Worm (Caenorhabditis elegans): ENCODE data around the gene pph-6.

DNA sequence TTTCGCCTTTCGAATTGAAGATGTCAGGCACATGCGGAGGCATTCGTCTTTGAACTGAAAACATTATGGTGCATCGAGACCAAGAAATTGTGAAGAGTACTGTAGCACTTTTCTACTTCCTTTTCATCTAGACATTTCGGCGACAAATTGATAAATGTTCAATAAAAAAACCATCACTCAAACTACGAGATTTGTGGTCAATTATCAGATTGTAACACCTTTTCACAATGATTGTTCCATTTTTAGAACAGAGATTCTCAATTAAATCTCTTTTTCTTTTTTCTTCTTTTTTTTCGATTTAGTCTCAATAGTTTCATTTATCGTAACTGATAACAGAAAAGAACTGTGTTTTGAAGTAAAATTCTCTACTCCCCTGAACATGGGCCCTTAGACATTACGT is 24.6 kb downstream of the pph-6 start:
- TF ChIP-seq klf-2 (GFP tag; conservative IDR thresholded peaks at IDR 0.05) (no peak), tab-1 (GFP tag; IDR thresholded peaks at IDR 0.05) (no peak), med-1 (GFP tag; optimal IDR thresholded peaks at IDR 0.05; ENCODE audit: insufficient read depth) (no peak)
